Fruit fly (Drosophila melanogaster) whole organism, embryonic: ENCODE results near the gene dbf.

ENCODE experiments used
- Abd-B ChIP-seq: fragments of 200-800 bp; sonication (Bioruptor generic); optimal IDR thresholded peaks from 2 replicates; lab custom pipeline; 2018; ENCODE audit warnings: missing biosample characterization, mild to moderate bottlenecking, missing genetic modification characterization, moderate library complexity
- CG10147 ChIP-seq: fragments of 200-800 bp; sonication (Bioruptor generic); optimal IDR thresholded peaks from 2 replicates; lab custom pipeline; 2019; ENCODE audit warnings: missing biosample characterization, mild to moderate bottlenecking, missing genetic modification characterization, moderate library complexity
- CG11504 ChIP-seq: fragments of 200-800 bp; sonication (Bioruptor generic); optimal IDR thresholded peaks from 3 replicates; lab custom pipeline; 2019; ENCODE audit warnings: missing biosample characterization, mild to moderate bottlenecking, missing genetic modification characterization, moderate library complexity
- CG1233 ChIP-seq: fragments of 200-800 bp; sonication (Bioruptor generic); optimal IDR thresholded peaks from 4 replicates; lab custom pipeline; 2018; ENCODE audit warnings: missing biosample characterization, mild to moderate bottlenecking, missing genetic modification characterization
- CG13775 ChIP-seq: fragments of 200-800 bp; sonication (Bioruptor generic); optimal IDR thresholded peaks from 3 replicates; lab custom pipeline; 2017; ENCODE audit warnings: missing biosample characterization, mild to moderate bottlenecking, missing genetic modification characterization
- CG14014 ChIP-seq: fragments of 200-800 bp; sonication (Bioruptor generic); IDR thresholded peaks from 2 replicates; pipeline ENCODE4 v1.3.6; 2022; ENCODE audit warnings: missing biosample characterization, missing genetic modification characterization
- CG14441 ChIP-seq: fragments of 200-800 bp; sonication (Bioruptor generic); IDR thresholded peaks from 2 replicates; pipeline ENCODE4 v1.3.6; 2022; ENCODE audit warnings: missing biosample characterization, missing genetic modification characterization
- CG15514 ChIP-seq: fragments of 200-800 bp; sonication (Bioruptor generic); optimal IDR thresholded peaks from 3 replicates; lab custom pipeline; 2017; ENCODE audit warnings: missing biosample characterization, missing genetic modification characterization, mild to moderate bottlenecking, moderate library complexity, missing genetic modification reagents
- CG15601 ChIP-seq: fragments of 200-800 bp; sonication (Bioruptor generic); optimal IDR thresholded peaks from 3 replicates; lab custom pipeline; 2019; ENCODE audit warnings: missing biosample characterization, mild to moderate bottlenecking, missing genetic modification characterization, moderate library complexity
- CG1603 ChIP-seq: fragments of 200-800 bp; sonication (Bioruptor generic); optimal IDR thresholded peaks from 2 replicates; lab custom pipeline; 2019; ENCODE audit warnings: missing biosample characterization, mild to moderate bottlenecking, missing genetic modification characterization, moderate library complexity
- CG2120 ChIP-seq: fragments of 200-800 bp; sonication (Bioruptor generic); optimal IDR thresholded peaks from 3 replicates; lab custom pipeline; 2016; ENCODE audit warnings: missing biosample characterization, missing genetic modification characterization
- CG33213 ChIP-seq: fragments of 200-800 bp; sonication (Bioruptor generic); optimal IDR thresholded peaks from 3 replicates; lab custom pipeline; 2016; ENCODE audit warnings: missing biosample characterization, missing genetic modification characterization
- CG34224 ChIP-seq: fragments of 200-800 bp; sonication (Bioruptor generic); IDR thresholded peaks from 3 replicates; pipeline ENCODE4 v1.3.6; 2022; ENCODE audit warnings: missing biosample characterization, missing genetic modification characterization; ENCODE audit not compliant: partially characterized antibody
- CG34376 ChIP-seq: fragments of 200-800 bp; sonication (Bioruptor generic); optimal IDR thresholded peaks from 2 replicates; lab custom pipeline; 2018; ENCODE audit warnings: missing biosample characterization, mild to moderate bottlenecking, missing genetic modification characterization
- CG4360 ChIP-seq: fragments of 200-800 bp; sonication (Bioruptor generic); IDR thresholded peaks from 2 replicates; pipeline ENCODE4 v1.3.6; 2022; ENCODE audit warnings: missing biosample characterization, missing genetic modification characterization
- CG4424 ChIP-seq: fragments of 200-800 bp; sonication (Bioruptor generic); optimal IDR thresholded peaks from 3 replicates; lab custom pipeline; 2016; ENCODE audit warnings: missing biosample characterization, missing genetic modification characterization
- CG5180 ChIP-seq: fragments of 200-800 bp; sonication (Bioruptor generic); optimal IDR thresholded peaks from 3 replicates; lab custom pipeline; 2017; ENCODE audit warnings: missing biosample characterization, missing genetic modification characterization, mild to moderate bottlenecking, moderate library complexity, missing genetic modification reagents
- CG6854 ChIP-seq: fragments of 200-800 bp; sonication (Bioruptor generic); optimal IDR thresholded peaks from 3 replicates; lab custom pipeline; 2017; ENCODE audit warnings: missing biosample characterization, mild to moderate bottlenecking, missing genetic modification characterization
- CG7963 ChIP-seq: fragments of 200-800 bp; sonication (Bioruptor generic); IDR thresholded peaks from 3 replicates; pipeline ENCODE4 v1.3.6; 2022; ENCODE audit warnings: missing biosample characterization, missing genetic modification characterization; ENCODE audit not compliant: partially characterized antibody
- CG8944 ChIP-seq: fragments of 200-800 bp; sonication (Bioruptor generic); optimal IDR thresholded peaks from 3 replicates; lab custom pipeline; 2016; ENCODE audit warnings: missing biosample characterization, missing genetic modification characterization
- CG9727 ChIP-seq: fragments of 200-800 bp; sonication (Bioruptor generic); optimal IDR thresholded peaks from 3 replicates; lab custom pipeline; 2017; ENCODE audit warnings: missing biosample characterization, mild to moderate bottlenecking, missing genetic modification characterization
- Dref ChIP-seq: fragments of 200-800 bp; sonication (Bioruptor generic); IDR thresholded peaks from 2 replicates; pipeline ENCODE4 v1.3.6; 2022; ENCODE audit warnings: missing biosample characterization, missing genetic modification characterization
- Eip74EF ChIP-seq, 2 experiments: fragments of 200-800 bp in 1 of 2; fragments of >200 bp in 1 of 2; sonication (Bioruptor generic) in 1 of 2; optimal IDR thresholded peaks; 2 replicates each; lab custom pipeline; 2017 to 2019; ENCODE audit warnings: missing biosample characterization in 2 of 2, missing genetic modification characterization in 2 of 2, mild to moderate bottlenecking in 1 of 2, moderate library complexity in 1 of 2
- H2.0 ChIP-seq: fragments of 200-800 bp; sonication (Bioruptor generic); IDR thresholded peaks from 2 replicates; pipeline ENCODE4 v1.3.6; 2022; ENCODE audit warnings: missing biosample characterization, missing genetic modification characterization
- HLH54F ChIP-seq: fragments of 200-800 bp; sonication (Bioruptor generic); optimal IDR thresholded peaks from 3 replicates; lab custom pipeline; 2016; ENCODE audit warnings: missing biosample characterization, missing genetic modification characterization
- HLHmδ ChIP-seq: fragments of 200-800 bp; sonication (Bioruptor generic); optimal IDR thresholded peaks from 2 replicates; lab custom pipeline; 2018; ENCODE audit warnings: missing biosample characterization, mild to moderate bottlenecking, missing genetic modification characterization, moderate library complexity
- HmgZ ChIP-seq: fragments of 200-800 bp; sonication (Bioruptor generic); optimal IDR thresholded peaks from 2 replicates; lab custom pipeline; 2018; ENCODE audit warnings: missing biosample characterization, mild to moderate bottlenecking, missing genetic modification characterization
- Hr51 ChIP-seq, 2 experiments: fragments of 200-800 bp; sonication (Bioruptor generic); optimal IDR thresholded peaks; 2 replicates in 1 of 2; 3 replicates in 1 of 2; lab custom pipeline; 2016 to 2018; ENCODE audit warnings: missing biosample characterization in 2 of 2, missing genetic modification characterization in 2 of 2, mild to moderate bottlenecking in 1 of 2, moderate library complexity in 1 of 2
- MBD-R2 ChIP-seq: fragments of 200-800 bp; sonication (Bioruptor generic); IDR thresholded peaks from 2 replicates; pipeline ENCODE4 v1.3.6; 2022; ENCODE audit warnings: missing biosample characterization, missing genetic modification characterization
- Med ChIP-seq: fragments of 200-800 bp; sonication (Bioruptor generic); peaks from one replicate; lab custom pipeline; 2016; ENCODE audit warnings: missing biosample characterization, missing genetic modification characterization, mild to moderate bottlenecking, inconsistent platforms, moderate library complexity
- Nf-YC ChIP-seq: fragments of 200-800 bp; optimal IDR thresholded peaks from 3 replicates; lab custom pipeline; 2019; ENCODE audit warnings: missing biosample characterization, mild to moderate bottlenecking, missing genetic modification characterization, moderate library complexity
- Six4 ChIP-seq: fragments of 200-800 bp; sonication (Bioruptor generic); optimal IDR thresholded peaks from 2 replicates; lab custom pipeline; 2016; ENCODE audit warnings: missing biosample characterization, missing genetic modification characterization
- Usf ChIP-seq: fragments of 200-800 bp; sonication (Bioruptor generic); optimal IDR thresholded peaks from 2 replicates; lab custom pipeline; 2017; ENCODE audit warnings: missing genotype, missing biosample characterization, missing genetic modification characterization
- az2 ChIP-seq: fragments of 200-800 bp; sonication (Bioruptor generic); optimal IDR thresholded peaks from 3 replicates; lab custom pipeline; 2016; ENCODE audit warnings: missing biosample characterization, missing genetic modification characterization
- bab2 ChIP-seq: fragments of 200-800 bp; sonication (Bioruptor generic); optimal IDR thresholded peaks from 2 replicates; lab custom pipeline; 2016; ENCODE audit warnings: missing biosample characterization, missing genetic modification characterization
- br ChIP-seq: fragments of >200 bp; optimal IDR thresholded peaks from 2 replicates; lab custom pipeline; 2017
- esg ChIP-seq: fragments of 200-800 bp; sonication (Bioruptor generic); conservative IDR thresholded peaks from 2 replicates; pipeline ENCODE4 v1.3.6; 2022; ENCODE audit warnings: missing biosample characterization, missing genetic modification characterization
- fd96Cb ChIP-seq: fragments of 200-800 bp; sonication (Bioruptor generic); optimal IDR thresholded peaks from 2 replicates; lab custom pipeline; 2018; ENCODE audit warnings: missing biosample characterization, mild to moderate bottlenecking, missing genetic modification characterization, moderate library complexity
- hth ChIP-seq: fragments of >200 bp; optimal IDR thresholded peaks from 2 replicates; lab custom pipeline; 2017; ENCODE audit warnings: inconsistent platforms
- nom ChIP-seq: fragments of 200-800 bp; sonication (Bioruptor generic); optimal IDR thresholded peaks from 2 replicates; lab custom pipeline; 2017; ENCODE audit warnings: missing biosample characterization, missing genetic modification characterization, mild to moderate bottlenecking, moderate library complexity, missing genetic modification reagents
- phol ChIP-seq: fragments of 200-800 bp; sonication (Bioruptor generic); optimal IDR thresholded peaks from 3 replicates; lab custom pipeline; 2018; ENCODE audit warnings: missing biosample characterization, mild to moderate bottlenecking, missing genetic modification characterization, moderate library complexity
- pita ChIP-seq: fragments of 200-800 bp; sonication (Bioruptor generic); optimal IDR thresholded peaks from 2 replicates; lab custom pipeline; 2017; ENCODE audit warnings: missing biosample characterization, mild to moderate bottlenecking, missing genetic modification characterization
- repo ChIP-seq: fragments of 200-800 bp; sonication (Bioruptor generic); optimal IDR thresholded peaks from 2 replicates; lab custom pipeline; 2016; ENCODE audit warnings: missing biosample characterization, missing genetic modification characterization
- ssp ChIP-seq: fragments of 200-800 bp; sonication (Bioruptor generic); IDR thresholded peaks from 2 replicates; pipeline ENCODE4 v1.3.6; 2022; ENCODE audit warnings: missing biosample characterization, missing genetic modification characterization
- tin ChIP-seq: fragments of 200-800 bp; sonication (Bioruptor generic); optimal IDR thresholded peaks from 3 replicates; lab custom pipeline; 2016; ENCODE audit warnings: missing biosample characterization, missing genetic modification characterization
- tna ChIP-seq: fragments of 200-800 bp; sonication (Bioruptor generic); IDR thresholded peaks from 2 replicates; pipeline ENCODE4 v1.3.6; 2022; ENCODE audit warnings: missing biosample characterization, missing genetic modification characterization; ENCODE audit not compliant: partially characterized antibody
- tx ChIP-seq: fragments of 200-800 bp; sonication (Bioruptor generic); optimal IDR thresholded peaks from 2 replicates; lab custom pipeline; 2016; ENCODE audit warnings: missing biosample characterization, missing genetic modification characterization
- z ChIP-seq: fragments of 200-800 bp; sonication (Bioruptor generic); IDR thresholded peaks from 3 replicates; pipeline ENCODE4 v1.3.6; 2022; ENCODE audit warnings: missing biosample characterization, missing genetic modification characterization
- zf30C ChIP-seq: fragments of 200-800 bp; sonication (Bioruptor generic); optimal IDR thresholded peaks from 3 replicates; lab custom pipeline; 2018; ENCODE audit warnings: missing biosample characterization, mild to moderate bottlenecking, missing genetic modification characterization

The dbf gene

dm6 chr2L:10661490-10662240 lies 10.3 kb downstream of the dbf start, which contains the start of gene CG31871:
Gene CG31871 (plus strand): TSS chr2L:10662081.
- TF ChIP-seq bab2 (GFP tag; lab: Kevin White, UChicago) (peak; percentile 6), CG4424 (peak; percentile 75), Six4 (GFP tag; lab: Kevin White, UChicago) (peak; percentile 64), CG11504 (tag; lab: Kevin White, UChicago) (peak; percentile 90), ssp (GFP tag; lab: Robert Waterston, UW) (peak; percentile 61), CG9727 (GFP tag; lab: Kevin White, UChicago) (peak; percentile 67), Med (GFP tag; lab: Kevin White, UChicago) (peak; percentile 68), Nf-YC (tag; lab: Kevin White, UChicago) (peak; percentile 65), CG10147 (GFP tag; lab: Kevin White, UChicago) (peak; percentile 68), nom (GFP tag; lab: Kevin White, UChicago) (no peak), tna (no peak), CG1233 (GFP tag; lab: Kevin White, UChicago) (peak; percentile 53), tx (no peak), phol (peak; percentile 88), Eip74EF (GFP tag; optimal IDR thresholded peaks at IDR 0.05; lab: Kevin White, UChicago) (peak in 1 of 2 experiments; percentile 72), CG7963 (GFP tag; lab: Robert Waterston, UW) (no peak), esg (GFP tag; lab: Robert Waterston, UW) (peak; percentile 68), Usf (GFP tag; lab: Kevin White, UChicago) (peak; percentile 34), CG14014 (GFP tag; lab: Robert Waterston, UW) (peak; percentile 61), pita (no peak), tin (GFP tag; lab: Kevin White, UChicago) (peak; percentile 38), CG4360 (no peak), CG8944 (GFP tag; lab: Kevin White, UChicago) (no peak), HmgZ (tag; lab: Kevin White, UChicago) (peak; percentile 43), CG5180 (GFP tag; lab: Kevin White, UChicago) (peak; percentile 98), MBD-R2 (GFP tag; lab: Robert Waterston, UW) (no peak; the same call in 1 of the 2 replicates), CG33213 (GFP tag; lab: Kevin White, UChicago) (no peak), CG15514 (GFP tag; lab: Kevin White, UChicago) (peak; percentile 32), z (GFP tag; lab: Robert Waterston, UW) (no peak), Hr51 (GFP tag; optimal IDR thresholded peaks at IDR 0.05; lab: Kevin White, UChicago) (peak in 1 of 2 experiments; percentile 91), CG34376 (GFP tag; lab: Kevin White, UChicago) (no peak), hth (lab: Kevin White, UChicago) (no peak), CG14441 (GFP tag; lab: Robert Waterston, UW) (peak; percentile 71), CG1603 (tag; lab: Kevin White, UChicago) (peak; percentile 41), CG6854 (peak; percentile 25), CG13775 (peak; percentile 57), Dref (no peak), CG15601 (tag; lab: Kevin White, UChicago) (peak; percentile 79), br (lab: Kevin White, UChicago) (no peak), Abd-B (GFP tag; lab: Kevin White, UChicago) (peak; percentile 70), zf30C (GFP tag; lab: Kevin White, UChicago) (no peak), HLHmδ (peak; percentile 64), HLH54F (GFP tag; lab: Kevin White, UChicago) (no peak), CG34224 (GFP tag; lab: Robert Waterston, UW) (no peak), H2.0 (GFP tag; lab: Robert Waterston, UW) (peak; percentile 62), az2 (GFP tag; lab: Kevin White, UChicago) (peak; percentile 64), repo (no peak), CG2120 (peak; percentile 25), fd96Cb (tag; lab: Kevin White, UChicago) (peak; percentile 76)
